Fruit fly (Drosophila melanogaster): ENCODE data around the gene Nlp.

Gene Nlp

dm6 chr3R:30043139-30043744 is 38.7 kb downstream of the Nlp start, which contains the start of gene Sry-delta (continued):
- peak; percentile 91 for TF ChIP-seq Dad (GFP tag; optimal IDR thresholded peaks at IDR 0.05)
- TF ChIP-seq Elba2 (GFP tag; optimal IDR thresholded peaks at IDR 0.05) = no peak
- TF ChIP-seq Adf1 (GFP tag; IDR thresholded peaks at IDR 0.05) = peak; percentile 55; the same call in 1 of the 2 replicates
- peak; percentile 72 for TF ChIP-seq CG8290 (GFP tag; optimal IDR thresholded peaks at IDR 0.05)
- TF ChIP-seq CG8290 (tag; optimal IDR thresholded peaks at IDR 0.05) = peak in 1 of 2 experiments; percentile 37
- peak; percentile 54 for TF ChIP-seq cad (GFP tag; optimal IDR thresholded peaks at IDR 0.05)
- TF ChIP-seq CG9437 (GFP tag; optimal IDR thresholded peaks at IDR 0.05) = no peak
- TF ChIP-seq Gug (GFP tag; IDR thresholded peaks at IDR 0.05) = peak; percentile 87; the same call in 3 of the 4 replicates
- peak; percentile 32 for TF ChIP-seq CG12299 (tag; optimal IDR thresholded peaks at IDR 0.05)
- TF ChIP-seq CG10959 (GFP tag; IDR thresholded peaks at IDR 0.05) = no peak
- TF ChIP-seq nerfin-1 (tag; optimal IDR thresholded peaks at IDR 0.05) = peak; percentile 64
- peak; percentile 13 for TF ChIP-seq TFAM (GFP tag; optimal IDR thresholded peaks at IDR 0.05)
- peak; percentile 46 for TF ChIP-seq tup (GFP tag; optimal IDR thresholded peaks at IDR 0.05)
- peak; percentile 78 for TF ChIP-seq CG14441 (GFP tag; IDR thresholded peaks at IDR 0.05)
- TF ChIP-seq al (GFP tag; IDR thresholded peaks at IDR 0.05) = peak; percentile 80
- peak; percentile 91 for TF ChIP-seq CG15514 (GFP tag; optimal IDR thresholded peaks at IDR 0.05)
- peak; percentile 78 for TF ChIP-seq CG15601 (tag; optimal IDR thresholded peaks at IDR 0.05)
- peak; percentile 47 for TF ChIP-seq Tbp (GFP tag; optimal IDR thresholded peaks at IDR 0.05)
- peak; percentile 80 for TF ChIP-seq shn (GFP tag; optimal IDR thresholded peaks at IDR 0.05)
- TF ChIP-seq CG2199 (GFP tag; IDR thresholded peaks at IDR 0.05) = peak; percentile 60; the same call in 1 of the 3 replicates
- no peak for TF ChIP-seq toy (GFP tag; IDR thresholded peaks at IDR 0.05)
- peak; percentile 64 for TF ChIP-seq Six4 (GFP tag; optimal IDR thresholded peaks at IDR 0.05)
- TF ChIP-seq CG17186 (GFP tag; optimal IDR thresholded peaks at IDR 0.05) = peak; percentile 74
- TF ChIP-seq Hr3 (GFP tag; optimal IDR thresholded peaks at IDR 0.05) = peak; percentile 68
- TF ChIP-seq pan (optimal IDR thresholded peaks at IDR 0.05) = no peak
- TF ChIP-seq pan (GFP tag; optimal IDR thresholded peaks at IDR 0.05 in 1 of 2, IDR thresholded peaks at IDR 0.05 in 1 of 2) = peak in 1 of 2 experiments; percentile 78
- TF ChIP-seq CG8924 (tag; optimal IDR thresholded peaks at IDR 0.05) = peak; percentile 81
- TF ChIP-seq unc-4 (GFP tag; IDR thresholded peaks at IDR 0.05; ENCODE audit: partially characterized antibody) = peak; percentile 80
- TF ChIP-seq prd (optimal IDR thresholded peaks at IDR 0.05) = no peak
- peak; percentile 83 for TF ChIP-seq prd (GFP tag; IDR thresholded peaks at IDR 0.05)
- peak; percentile 90 for TF ChIP-seq CG30403 (GFP tag; optimal IDR thresholded peaks at IDR 0.05)
- TF ChIP-seq CG31365 (tag; optimal IDR thresholded peaks at IDR 0.05) = no peak
- TF ChIP-seq Opbp (GFP tag; IDR thresholded peaks at IDR 0.05; ENCODE audit: partially characterized antibody) = peak; percentile 87
- peak; percentile 73 for TF ChIP-seq CG17359 (tag; optimal IDR thresholded peaks at IDR 0.05)
- no peak for TF ChIP-seq CG12769 (tag; optimal IDR thresholded peaks at IDR 0.05)
- peak; percentile 62 for TF ChIP-seq CG4730 (GFP tag; IDR thresholded peaks at IDR 0.05)
- TF ChIP-seq sqz (GFP tag; optimal IDR thresholded peaks at IDR 0.05) = no peak
- TF ChIP-seq CG43689 (GFP tag; IDR thresholded peaks at IDR 0.05) = no peak
- TF ChIP-seq Sry-δ (GFP tag; optimal IDR thresholded peaks at IDR 0.05) = peak; percentile 99
- peak; percentile 67 for TF ChIP-seq CG10147 (GFP tag; optimal IDR thresholded peaks at IDR 0.05)
- TF ChIP-seq wor (GFP tag; IDR thresholded peaks at IDR 0.05) = no peak
- TF ChIP-seq gt (GFP tag; IDR thresholded peaks at IDR 0.05) = no peak
- peak; percentile 70 for TF ChIP-seq Myb (GFP tag; optimal IDR thresholded peaks at IDR 0.05)
- peak; percentile 83 for TF ChIP-seq Sry-β (GFP tag; optimal IDR thresholded peaks at IDR 0.05)
- TF ChIP-seq CG11456 (GFP tag; IDR thresholded peaks at IDR 0.05) = peak; percentile 94
- TF ChIP-seq CG7839 (tag; optimal IDR thresholded peaks at IDR 0.05) = no peak
- TF ChIP-seq CG4707 (GFP tag; optimal IDR thresholded peaks at IDR 0.05) = peak; percentile 31
- peak; percentile 45 for TF ChIP-seq ab (GFP tag; optimal IDR thresholded peaks at IDR 0.05)

Data from whole organism, embryonic.